Worm (Caenorhabditis elegans): Measurements from ENCODE around the gene sluh-7.

Gene sluh-7

ce11 chrV:10333843-10334242 is 21.8 kb downstream of the sluh-7 start (continued):
- TF ChIP-seq ztf-22 (GFP tag; optimal IDR thresholded peaks at IDR 0.05): peak; percentile 63
- no peak for TF ChIP-seq lsl-1 (GFP tag; optimal IDR thresholded peaks at IDR 0.05)
- no peak for TF ChIP-seq T07F8.4 (tag; optimal IDR thresholded peaks at IDR 0.05)
- peak; percentile 17 for TF ChIP-seq nhr-90 (tag; optimal IDR thresholded peaks at IDR 0.05)
- no peak for TF ChIP-seq F49E8.2 (tag; optimal IDR thresholded peaks at IDR 0.05; ENCODE audit: insufficient read depth)
- TF ChIP-seq ets-4 (GFP tag; optimal IDR thresholded peaks at IDR 0.05): peak; percentile 60

ce11 chrV:10332012-10332411 is 23.6 kb downstream of the sluh-7 start, which contains the start of gene crm-1:
TSS of gene crm-1 (minus strand) at chrV:10332112.
- TF ChIP-seq madf-3 (GFP tag; IDR thresholded peaks at IDR 0.05) (0 out of 2 replicates have a peak, but pooled peaks have one; percentile 22), snpc-1.1 (tag; optimal IDR thresholded peaks at IDR 0.05; ENCODE audit: insufficient read depth) (no peak)

DNA sequence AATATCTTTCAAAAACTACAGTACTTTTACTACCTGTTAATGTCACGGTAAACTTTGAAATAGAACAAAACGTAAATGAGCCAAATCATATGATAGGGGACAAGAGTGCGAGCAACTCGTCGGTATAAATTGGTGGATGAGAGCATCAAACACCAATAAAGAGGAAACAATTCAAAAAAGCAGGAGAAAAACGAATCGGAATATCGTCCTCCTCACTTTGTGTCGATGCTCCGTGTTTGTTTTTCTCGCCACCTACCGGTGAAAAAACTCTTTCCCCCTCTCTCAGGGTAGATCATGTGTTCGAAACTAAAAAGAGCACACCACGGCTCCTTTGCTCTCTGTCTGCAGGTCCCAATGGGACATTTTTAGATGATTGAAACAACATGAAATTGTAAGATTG is 27.5 kb downstream of the sluh-7 start:
- TF ChIP-seq ceh-91 (GFP tag; IDR thresholded peaks at IDR 0.05): no peak
- no peak for TF ChIP-seq egrh-3 (GFP tag; IDR thresholded peaks at IDR 0.05)
- no peak for TF ChIP-seq mes-4 (tag; optimal IDR thresholded peaks at IDR 0.05)
- TF ChIP-seq pbrm-1 (GFP tag; IDR thresholded peaks at IDR 0.05): no peak
- TF ChIP-seq snpc-1.1 (tag; optimal IDR thresholded peaks at IDR 0.05; ENCODE audit: insufficient read depth): no peak
- no peak for TF ChIP-seq lin-35 (GFP tag; optimal IDR thresholded peaks at IDR 0.05)
- no peak for TF ChIP-seq bed-1 (GFP tag; IDR thresholded peaks at IDR 0.05)
- TF ChIP-seq madf-8 (GFP tag; conservative IDR thresholded peaks at IDR 0.05): no peak
- TF ChIP-seq nfyb-1 (GFP tag; IDR thresholded peaks at IDR 0.05): no peak
- TF ChIP-seq aptf-2 (GFP tag; conservative IDR thresholded peaks at IDR 0.05): no peak
- TF ChIP-seq nhr-80 (tag; optimal IDR thresholded peaks at IDR 0.05): no peak
- no peak for TF ChIP-seq ceh-100 (GFP tag; IDR thresholded peaks at IDR 0.05)
- no peak for TF ChIP-seq ceh-79 (tag; optimal IDR thresholded peaks at IDR 0.05)
- no peak for TF ChIP-seq hsf-1 (GFP tag; IDR thresholded peaks at IDR 0.05)
- no peak for TF ChIP-seq F37B4.10 (GFP tag; IDR thresholded peaks at IDR 0.05)
- TF ChIP-seq akir-1 (GFP tag; optimal IDR thresholded peaks at IDR 0.05): no peak

- TF ChIP-seq ztf-3 (GFP tag; optimal IDR thresholded peaks at IDR 0.05): no peak
- no peak for TF ChIP-seq attf-5 (GFP tag; optimal IDR thresholded peaks at IDR 0.05)
- no peak for TF ChIP-seq nfyb-1 (GFP tag; IDR thresholded peaks at IDR 0.05)
- no peak for TF ChIP-seq lin-35 (GFP tag; optimal IDR thresholded peaks at IDR 0.05)
- no peak for TF ChIP-seq F10E7.11 (tag; optimal IDR thresholded peaks at IDR 0.05)
- no peak for TF ChIP-seq madf-10 (tag; optimal IDR thresholded peaks at IDR 0.05)
- TF ChIP-seq nfya-1 (tag; optimal IDR thresholded peaks at IDR 0.05; ENCODE audit: borderline replicate concordance, insufficient read depth): no peak
- TF ChIP-seq dpff-1 (tag; optimal IDR thresholded peaks at IDR 0.05): no peak
- TF ChIP-seq lin-54 (GFP tag; optimal IDR thresholded peaks at IDR 0.05): no peak
- TF ChIP-seq efl-1 (GFP tag; optimal IDR thresholded peaks at IDR 0.05): no peak
- TF ChIP-seq fkh-3 (tag; optimal IDR thresholded peaks at IDR 0.05): no peak
- no peak for TF ChIP-seq sea-2 (GFP tag; IDR thresholded peaks at IDR 0.05)
- no peak for TF ChIP-seq lag-1 (GFP tag; IDR thresholded peaks at IDR 0.05)
- TF ChIP-seq tbx-9 (tag; optimal IDR thresholded peaks at IDR 0.05; ENCODE audit: borderline replicate concordance): no peak
- no peak for TF ChIP-seq gei-17 (GFP tag; optimal IDR thresholded peaks at IDR 0.05)
- no peak for TF ChIP-seq F57C9.4 (tag; optimal IDR thresholded peaks at IDR 0.05)
- no peak for TF ChIP-seq pha-4 (tag; optimal IDR thresholded peaks at IDR 0.05)
- TF ChIP-seq ztf-25 (GFP tag; IDR thresholded peaks at IDR 0.05): no peak
- no peak for TF ChIP-seq ceh-79 (tag; optimal IDR thresholded peaks at IDR 0.05)
- TF ChIP-seq ceh-58 (GFP tag; IDR thresholded peaks at IDR 0.05): no peak
Observed at ce11 chrV:10323537-10323936, 32.1 kb downstream of the sluh-7 start.

Data from whole organism, young adult.